Worm (Caenorhabditis elegans) whole organism, L3 larva: Measurements from ENCODE around the gene trp-1.

Experiments
- hmg-11 ChIP-seq: sonication (generic microtip); optimal IDR thresholded peaks from 2 replicates; lab custom pipeline; 2016; ENCODE audit warnings: missing genetic modification characterization, missing compliant biosample characterization
- zag-1 ChIP-seq: fragments of 150-350 bp; optimal IDR thresholded peaks from 2 replicates; lab custom pipeline; 2014; ENCODE audit warnings: missing biosample characterization, missing genetic modification characterization

- TF ChIP-seq zag-1 (no peak), hmg-11 (tag; lab: Kevin White, UChicago) (no peak)
Measured at ce11 chrIII:8575359-8576101, 40.6 kb downstream of the trp-1 start.
